Worm (Caenorhabditis elegans) whole organism, L2 larva: ENCODE results near the gene nhr-172.

Experiments used
- alr-1 ChIP-seq: fragments of 150-350 bp; optimal IDR thresholded peaks from 2 replicates; lab custom pipeline; 2014; ENCODE audit warnings: missing biosample characterization, missing genetic modification characterization
- aly-2 ChIP-seq: fragments of 150-350 bp; optimal IDR thresholded peaks from 2 replicates; lab custom pipeline; 2014; ENCODE audit warnings: missing biosample characterization, missing genetic modification characterization
- ceh-16 ChIP-seq: fragments of 150-350 bp; optimal IDR thresholded peaks from 2 replicates; lab custom pipeline; 2014; ENCODE audit warnings: missing biosample characterization, missing genetic modification characterization
- egl-27 ChIP-seq: sonication (generic microtip); optimal IDR thresholded peaks from 3 replicates; lab custom pipeline; 2017; ENCODE audit warnings: missing biosample characterization, missing genetic modification reagents, missing genetic modification characterization
- elt-1 ChIP-seq: fragments of 150-350 bp; optimal IDR thresholded peaks from 2 replicates; lab custom pipeline; 2014; ENCODE audit warnings: missing biosample characterization, missing genetic modification characterization
- lin-13 ChIP-seq: fragments of 150-350 bp; optimal IDR thresholded peaks from 2 replicates; lab custom pipeline; 2014; ENCODE audit warnings: missing biosample characterization, missing genetic modification reagents, missing genetic modification characterization
- lin-39 ChIP-seq: fragments of 150-350 bp; optimal IDR thresholded peaks from 2 replicates; lab custom pipeline; 2014; ENCODE audit warnings: missing biosample characterization, missing genetic modification reagents, missing genetic modification characterization
- mdl-1 ChIP-seq, 2 experiments: fragments of 150-350 bp in 1 of 2; sonication (generic microtip) in 1 of 2; optimal IDR thresholded peaks; 2 replicates each; lab custom pipeline; 2017; ENCODE audit warnings: missing biosample characterization in 2 of 2, missing genetic modification characterization in 2 of 2
- nhr-10 ChIP-seq: sonication (generic microtip); optimal IDR thresholded peaks from 2 replicates; lab custom pipeline; 2017; ENCODE audit warnings: missing biosample characterization, missing genetic modification characterization
- nhr-6 ChIP-seq: fragments of 150-350 bp; optimal IDR thresholded peaks from 2 replicates; lab custom pipeline; 2014; ENCODE audit warnings: missing biosample characterization, missing genetic modification characterization
- unc-62 ChIP-seq: fragments of 150-350 bp; optimal IDR thresholded peaks from 2 replicates; lab custom pipeline; 2014; ENCODE audit warnings: missing biosample characterization, missing genetic modification reagents, missing genetic modification characterization
- ztf-11 ChIP-seq: sonication (generic microtip); optimal IDR thresholded peaks from 2 replicates; lab custom pipeline; 2017; ENCODE audit warnings: missing biosample characterization, missing genetic modification characterization
- ztf-4 ChIP-seq: fragments of 150-350 bp; optimal IDR thresholded peaks from 2 replicates; lab custom pipeline; 2014; ENCODE audit warnings: missing biosample characterization, missing genetic modification characterization

ce11 chrV:7465509-7465908, 43.3 kb upstream of the nhr-172 start, which contains the start of gene F25E5.1:
- no peak for TF ChIP-seq unc-62 (GFP tag; lab: Kevin White, UChicago)
- no peak for TF ChIP-seq nhr-10
- TF ChIP-seq elt-1 (tag; lab: Kevin White, UChicago) = no peak
- no peak for TF ChIP-seq egl-27
- peak in 1 of 2 experiments; percentile 57 for TF ChIP-seq mdl-1 (tag; optimal IDR thresholded peaks at IDR 0.05; lab: Kevin White, UChicago)
- no peak for TF ChIP-seq ztf-11 (tag; lab: Kevin White, UChicago)
- peak; percentile 53 for TF ChIP-seq lin-13 (GFP tag; lab: Kevin White, UChicago)
- TF ChIP-seq lin-39 (tag; lab: Kevin White, UChicago) = no peak
- TF ChIP-seq alr-1 = no peak
- TF ChIP-seq nhr-6 (tag; lab: Kevin White, UChicago) = no peak
- TF ChIP-seq aly-2 (tag; lab: Kevin White, UChicago) = no peak
- TF ChIP-seq ceh-16 = no peak
- no peak for TF ChIP-seq ztf-4
